Worm (Caenorhabditis elegans) whole organism, L2 larva: ENCODE results near the gene H20J04.7.

Experiments used
- elt-3 ChIP-seq: sonication (generic microtip); optimal IDR thresholded peaks from 2 replicates; lab custom pipeline; 2017; ENCODE audit warnings: missing biosample characterization, missing genetic modification characterization
- nhr-10 ChIP-seq: sonication (generic microtip); optimal IDR thresholded peaks from 2 replicates; lab custom pipeline; 2017; ENCODE audit warnings: missing biosample characterization, missing genetic modification characterization
- nhr-6 ChIP-seq: fragments of 150-350 bp; optimal IDR thresholded peaks from 2 replicates; lab custom pipeline; 2014; ENCODE audit warnings: missing biosample characterization, missing genetic modification characterization
- unc-62 ChIP-seq: fragments of 150-350 bp; optimal IDR thresholded peaks from 2 replicates; lab custom pipeline; 2014; ENCODE audit warnings: missing biosample characterization, missing genetic modification reagents, missing genetic modification characterization

ce11 chrII:4372867-4373397, 17.8 kb upstream of the H20J04.7 start:
- TF ChIP-seq nhr-6 (tag; lab: Kevin White, UChicago): no peak
- TF ChIP-seq elt-3 (tag; lab: Kevin White, UChicago): no peak
- TF ChIP-seq unc-62 (GFP tag; lab: Kevin White, UChicago): no peak
- TF ChIP-seq nhr-10: no peak
